Worm (Caenorhabditis elegans) whole organism, L3 larva: Measurements from ENCODE around the gene srw-107.

ENCODE experiments used
- ceh-28 ChIP-seq: fragments of 150-350 bp; optimal IDR thresholded peaks from 2 replicates; lab custom pipeline; 2014; ENCODE audit warnings: missing biosample characterization, missing genetic modification reagents, missing genetic modification characterization
- nhr-28 ChIP-seq: fragments of 150-350 bp; optimal IDR thresholded peaks from 2 replicates; lab custom pipeline; 2014; ENCODE audit warnings: missing biosample characterization, missing genetic modification characterization
- sea-2 ChIP-seq: fragments of 150-350 bp; sonication (generic microtip); optimal IDR thresholded peaks from 4 replicates; lab custom pipeline; 2014; ENCODE audit warnings: missing biosample characterization, missing genetic modification reagents, missing genetic modification characterization
- ztf-4 ChIP-seq: fragments of 150-350 bp; optimal IDR thresholded peaks from 2 replicates; lab custom pipeline; 2014; ENCODE audit warnings: missing biosample characterization, missing genetic modification characterization

DNA sequence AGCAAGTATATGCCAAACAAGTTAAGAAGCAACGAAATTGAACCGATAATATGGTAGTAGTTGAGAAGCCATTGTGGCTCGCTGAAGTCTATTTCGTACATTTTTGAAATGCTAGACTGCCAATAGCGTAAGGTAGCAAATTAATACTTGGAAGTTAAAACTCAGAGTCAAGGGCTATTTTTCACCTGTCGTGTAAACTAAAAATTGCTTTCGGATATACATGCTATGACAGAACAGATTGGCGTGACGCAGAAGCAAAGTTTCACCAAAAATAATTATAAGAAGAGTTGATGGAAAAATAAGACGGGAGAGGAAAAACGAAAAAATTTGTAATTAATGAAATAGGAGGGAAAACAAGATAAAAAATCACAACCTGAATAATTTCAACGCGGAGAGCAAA is 44.6 kb upstream of the srw-107 start, which contains the start of gene sri-73:
- TF ChIP-seq ztf-4 (no peak), sea-2 (GFP tag; lab: Kevin White, UChicago) (no peak), ceh-28 (tag; lab: Kevin White, UChicago) (no peak), nhr-28 (tag; lab: Kevin White, UChicago) (no peak)
